Worm (Caenorhabditis elegans): ENCODE measurements around the gene C05C8.8.
"Not testable (repeated sequence)": the region's sequence is repeated elsewhere in the genome, so short reads cannot be mapped to it uniquely, and the experiment has no call there.

C05C8.8 gene

DNA sequence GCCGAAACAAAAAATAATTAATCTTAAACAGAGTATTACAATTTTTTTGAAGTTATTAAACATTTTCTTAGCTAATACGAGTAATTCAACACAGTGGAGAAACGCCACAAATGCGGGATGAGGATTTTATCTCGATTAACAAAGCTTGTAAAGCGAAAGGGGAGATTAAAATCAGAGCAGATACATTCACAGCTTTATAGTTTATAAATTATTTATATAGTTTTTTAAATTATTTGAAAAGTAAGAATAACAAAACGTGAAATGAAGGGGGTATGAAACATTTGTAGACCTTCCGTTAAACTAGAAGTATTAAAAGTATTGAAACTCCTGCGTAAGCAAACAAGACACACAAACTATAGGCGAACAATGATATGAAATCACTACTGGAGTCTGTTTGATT lies at the start of gene C05C8.8:
TSS of gene C05C8.8 (minus strand) at position 101 of the 400 bp plus-strand sequence.
- TF ChIP-seq hpl-2 (GFP tag; optimal IDR thresholded peaks at IDR 0.05) (no peak), zip-4 (GFP tag; optimal IDR thresholded peaks at IDR 0.05) (no peak), hlh-17 (GFP tag; optimal IDR thresholded peaks at IDR 0.05; ENCODE audit: borderline replicate concordance) (no peak), unc-98 (GFP tag; IDR thresholded peaks at IDR 0.05) (no peak), nhr-77 (tag; optimal IDR thresholded peaks at IDR 0.05) (no peak), ets-5 (GFP tag; IDR thresholded peaks at IDR 0.05) (no peak), irx-1 (tag; optimal IDR thresholded peaks at IDR 0.05) (no peak), F16B12.6 (tag; optimal IDR thresholded peaks at IDR 0.05) (no peak), jun-1 (tag; optimal IDR thresholded peaks at IDR 0.05) (no peak), nhr-237 (tag; optimal IDR thresholded peaks at IDR 0.05) (no peak), mep-1 (tag; optimal IDR thresholded peaks at IDR 0.05) (no peak), ceh-88 (GFP tag; IDR thresholded peaks at IDR 0.05) (no peak), sox-4 (tag; optimal IDR thresholded peaks at IDR 0.05) (no peak), blmp-1 (tag; optimal IDR thresholded peaks at IDR 0.05) (no peak), alr-1 (tag; optimal IDR thresholded peaks at IDR 0.05; ENCODE audit: borderline replicate concordance) (no peak), hlh-4 (tag; optimal IDR thresholded peaks at IDR 0.05) (no peak), unc-130 (tag; optimal IDR thresholded peaks at IDR 0.05) (no peak)

DNA sequence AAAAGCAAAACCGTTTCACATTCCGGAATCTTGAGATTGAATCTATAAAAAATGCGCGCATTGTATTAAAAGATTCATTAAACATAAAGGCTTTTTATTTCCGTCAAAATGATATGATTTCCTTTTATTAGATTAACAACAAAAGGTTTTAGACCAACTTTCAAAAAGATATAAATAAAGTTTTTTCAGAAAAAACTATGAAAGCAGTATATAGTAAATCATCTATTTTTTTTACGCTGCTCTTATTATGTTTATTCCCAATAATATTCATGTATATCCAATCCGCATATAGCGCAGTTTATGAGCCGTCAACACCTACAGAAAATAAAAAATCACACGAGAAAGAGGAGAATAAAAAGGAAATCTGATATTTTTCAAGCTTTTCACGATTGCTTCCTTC lies 49.5 kb upstream of the C05C8.8 start, which contains the start of gene F07G11.2:
TSS of gene F07G11.2 (plus strand) at position 301 of the 400 bp plus-strand sequence.
- not testable (repeated sequence) for TF ChIP-seq zag-1 (tag; optimal IDR thresholded peaks at IDR 0.05); fkh-10 (GFP tag; optimal IDR thresholded peaks at IDR 0.05); pag-3 (tag; optimal IDR thresholded peaks at IDR 0.05; ENCODE audit: borderline replicate concordance, insufficient read depth)

- TF ChIP-seq fkh-4 (tag; optimal IDR thresholded peaks at IDR 0.05; ENCODE audit: borderline replicate concordance) (no peak), sup-37 (GFP tag; optimal IDR thresholded peaks at IDR 0.05) (no peak), nhr-71 (tag; optimal IDR thresholded peaks at IDR 0.05) (no peak), nhr-90 (tag; optimal IDR thresholded peaks at IDR 0.05; ENCODE audit: poor library complexity) (no peak), F16B12.6 (tag; optimal IDR thresholded peaks at IDR 0.05) (no peak), sptf-1 (tag; optimal IDR thresholded peaks at IDR 0.05) (no peak), efl-3 (GFP tag; optimal IDR thresholded peaks at IDR 0.05) (no peak), nhr-28 (tag; optimal IDR thresholded peaks at IDR 0.05) (no peak), grh-1 (GFP tag; IDR thresholded peaks at IDR 0.05) (no peak), lin-15B (tag; optimal IDR thresholded peaks at IDR 0.05) (no peak), lin-39 (tag; optimal IDR thresholded peaks at IDR 0.05) (no peak), egl-27 (tag; optimal IDR thresholded peaks at IDR 0.05) (no peak), C16A3.4 (tag; optimal IDR thresholded peaks at IDR 0.05) (no peak), dpl-1 (GFP tag; optimal IDR thresholded peaks at IDR 0.05) (no peak), pax-3 (tag; optimal IDR thresholded peaks at IDR 0.05) (no peak), aly-2 (tag; optimal IDR thresholded peaks at IDR 0.05) (no peak), fos-1 (tag; optimal IDR thresholded peaks at IDR 0.05) (no peak), hlh-17 (GFP tag; optimal IDR thresholded peaks at IDR 0.05; ENCODE audit: borderline replicate concordance) (no peak), zip-4 (GFP tag; optimal IDR thresholded peaks at IDR 0.05) (no peak)
Observed at ce11 chrV:7298463-7298862, 43.5 kb upstream of the C05C8.8 start, which contains the start of gene F07G11.3. Gene F07G11.3 (plus strand): TSS chrV:7298763.

ce11 chrV:7297263-7297662 lies 42.3 kb upstream of the C05C8.8 start, which contains the start of gene srj-32:
Gene srj-32 (minus strand): TSS chrV:7297363.
- no peak for TF ChIP-seq nhr-20 (tag; optimal IDR thresholded peaks at IDR 0.05)
- TF ChIP-seq unc-86 (tag; optimal IDR thresholded peaks at IDR 0.05): no peak
- no peak for TF ChIP-seq efl-1 (optimal IDR thresholded peaks at IDR 0.05)
- TF ChIP-seq efl-1 (GFP tag; optimal IDR thresholded peaks at IDR 0.05 in 1 of 2): no peak
- no peak for TF ChIP-seq nhr-85 (tag)
- TF ChIP-seq mef-2 (tag; optimal IDR thresholded peaks at IDR 0.05): no peak
- TF ChIP-seq unc-62 (GFP tag; optimal IDR thresholded peaks at IDR 0.05): no peak
- TF ChIP-seq isw-1 (GFP tag; IDR thresholded peaks at IDR 0.05): no peak
- no peak for TF ChIP-seq nhr-11 (tag; optimal IDR thresholded peaks at IDR 0.05)
- no peak for TF ChIP-seq xbp-1 (tag; optimal IDR thresholded peaks at IDR 0.05)
